Worm (Caenorhabditis elegans) whole organism, midembryonic: ENCODE measurements around the gene decr-1.1.

ENCODE experiments used
- T22C8.4 ChIP-seq: fragments of 200-800 bp; sonication (Bioruptor generic); IDR thresholded peaks from 2 replicates; pipeline ENCODE4 v1.3.6; 2022; ENCODE audit warnings: missing genetic modification characterization, missing compliant biosample characterization
- cog-1 ChIP-seq: sonication (generic microtip); optimal IDR thresholded peaks from 2 replicates; lab custom pipeline; 2016; ENCODE audit warnings: missing genetic modification characterization, missing compliant biosample characterization
- flt-1 ChIP-seq: fragments of 200-800 bp; sonication (Bioruptor generic); IDR thresholded peaks from 2 replicates; pipeline ENCODE4 v1.3.6; 2022; ENCODE audit warnings: missing genetic modification characterization, missing compliant biosample characterization
- klf-2 ChIP-seq: fragments of 200-800 bp; sonication (Bioruptor generic); conservative IDR thresholded peaks from 2 replicates; pipeline ENCODE4 v1.3.6; 2022; ENCODE audit warnings: missing genetic modification reagents, missing genetic modification characterization, missing compliant biosample characterization
- med-1 ChIP-seq: sonication (generic microtip); optimal IDR thresholded peaks from 2 replicates; lab custom pipeline; 2017; ENCODE audit warnings: missing genetic modification characterization, mild to moderate bottlenecking, missing compliant biosample characterization, antibody characterized with exemption, missing genetic modification reagents; ENCODE audit not compliant: insufficient read depth
- ref-1 ChIP-seq: fragments of 200-800 bp; sonication (Bioruptor generic); conservative IDR thresholded peaks from 2 replicates; pipeline ENCODE4 v1.3.6; 2022; ENCODE audit warnings: missing genetic modification reagents, missing genetic modification characterization, missing compliant biosample characterization
- tab-1 ChIP-seq: fragments of 200-800 bp; sonication (Bioruptor generic); IDR thresholded peaks from 2 replicates; pipeline ENCODE4 v1.3.6; 2022; ENCODE audit warnings: missing genetic modification characterization, missing compliant biosample characterization
- ztf-23 ChIP-seq: fragments of 200-800 bp; sonication (Bioruptor generic); IDR thresholded peaks from 2 replicates; pipeline ENCODE4 v1.3.6; 2022; ENCODE audit warnings: missing genetic modification reagents, missing genetic modification characterization, missing compliant biosample characterization
- ztf-29 ChIP-seq: fragments of 200-800 bp; sonication (Bioruptor generic); IDR thresholded peaks from 2 replicates; pipeline ENCODE4 v1.3.6; 2022; ENCODE audit warnings: missing genetic modification reagents, missing genetic modification characterization, missing compliant biosample characterization

Gene decr-1.1

DNA sequence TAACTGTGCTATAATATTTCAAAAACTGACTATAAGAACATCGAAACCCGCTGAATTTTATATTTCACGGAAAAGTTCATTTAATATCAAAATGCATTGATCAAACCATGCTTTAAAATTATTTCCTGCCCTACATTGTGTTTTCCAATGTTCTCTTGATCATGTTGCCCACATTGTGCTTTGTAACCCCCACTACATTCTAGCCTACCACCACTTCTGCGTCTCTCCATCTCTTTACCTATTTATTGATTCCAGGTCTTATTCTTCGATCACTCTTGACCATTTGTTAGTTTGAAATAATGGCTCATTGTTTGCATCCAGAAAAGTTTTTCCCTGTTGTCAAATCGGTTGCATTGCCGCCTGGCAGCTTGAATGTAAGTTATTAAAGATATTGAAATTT lies at the start of gene decr-1.1:
Gene decr-1.1, plus strand, starts transcription at position 210 of the 400 bp plus-strand sequence.
- TF ChIP-seq flt-1 (GFP tag; lab: Robert Waterston, UW) = no peak
- no peak for TF ChIP-seq ref-1 (GFP tag; lab: Robert Waterston, UW)
- TF ChIP-seq tab-1 (GFP tag; lab: Robert Waterston, UW) = no peak
- TF ChIP-seq klf-2 (GFP tag; lab: Robert Waterston, UW) = no peak
- TF ChIP-seq T22C8.4 = no peak
- no peak for TF ChIP-seq ztf-29
- no peak for TF ChIP-seq ztf-23 (GFP tag; lab: Robert Waterston, UW)
- no peak for TF ChIP-seq cog-1 (tag; lab: Kevin White, UChicago)
- no peak for TF ChIP-seq med-1

DNA sequence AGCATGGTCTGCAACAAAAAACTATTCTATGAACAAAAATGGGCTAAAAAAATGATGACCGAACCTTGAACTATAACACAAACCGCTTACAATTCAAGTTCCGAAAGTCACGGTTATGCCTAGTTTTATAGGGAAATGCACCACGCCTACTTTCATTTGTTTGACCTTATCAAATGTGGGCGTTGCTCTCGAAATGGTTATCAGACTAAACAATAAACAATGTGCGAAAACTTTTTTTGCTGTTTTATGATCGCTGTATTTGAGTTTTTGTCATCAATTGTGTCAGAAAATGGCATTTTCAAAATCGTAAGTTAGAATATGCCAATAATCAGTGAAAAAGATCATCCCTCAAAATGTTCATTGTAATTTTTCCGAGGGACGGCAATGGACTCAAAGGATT lies 46.1 kb upstream of the decr-1.1 start, which contains the start of gene F35E12.6:
Gene F35E12.6, minus strand, starts transcription at position 101 of the 400 bp plus-strand sequence.
- no peak for TF ChIP-seq cog-1 (tag; lab: Kevin White, UChicago)
- TF ChIP-seq ztf-23 (GFP tag; lab: Robert Waterston, UW) = no peak
- TF ChIP-seq med-1 = no peak
- no peak for TF ChIP-seq klf-2 (GFP tag; lab: Robert Waterston, UW)
- TF ChIP-seq ref-1 (GFP tag; lab: Robert Waterston, UW) = no peak

DNA sequence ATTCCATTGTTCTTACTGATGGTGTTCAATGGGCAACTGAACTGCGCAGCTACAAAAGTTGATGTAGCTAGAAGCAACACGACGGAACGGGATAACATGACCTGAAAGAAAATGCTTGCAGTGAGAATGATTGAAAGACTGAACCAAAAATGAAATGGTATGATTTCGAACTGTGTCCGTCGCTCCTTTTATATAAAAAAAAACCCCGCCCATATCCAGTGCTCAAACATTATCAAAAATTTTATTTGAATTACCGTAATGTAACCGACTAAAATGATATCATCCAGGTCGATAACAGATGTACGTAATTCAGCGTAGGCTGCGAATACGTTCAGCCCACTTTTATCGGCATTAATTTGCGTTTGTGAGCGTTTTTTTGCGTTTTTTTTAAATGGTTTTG lies 43.8 kb upstream of the decr-1.1 start, which contains the start of gene irg-5:
Gene irg-5, minus strand, starts transcription at position 101 of the 400 bp plus-strand sequence.
- no peak for TF ChIP-seq ref-1 (GFP tag; lab: Robert Waterston, UW)
- no peak for TF ChIP-seq klf-2 (GFP tag; lab: Robert Waterston, UW)
- TF ChIP-seq med-1 = no peak
- no peak for TF ChIP-seq tab-1 (GFP tag; lab: Robert Waterston, UW)
- no peak for TF ChIP-seq cog-1 (tag; lab: Kevin White, UChicago)
- no peak for TF ChIP-seq T22C8.4
- no peak for TF ChIP-seq flt-1 (GFP tag; lab: Robert Waterston, UW)
- no peak for TF ChIP-seq ztf-29
- no peak for TF ChIP-seq ztf-23 (GFP tag; lab: Robert Waterston, UW)

DNA sequence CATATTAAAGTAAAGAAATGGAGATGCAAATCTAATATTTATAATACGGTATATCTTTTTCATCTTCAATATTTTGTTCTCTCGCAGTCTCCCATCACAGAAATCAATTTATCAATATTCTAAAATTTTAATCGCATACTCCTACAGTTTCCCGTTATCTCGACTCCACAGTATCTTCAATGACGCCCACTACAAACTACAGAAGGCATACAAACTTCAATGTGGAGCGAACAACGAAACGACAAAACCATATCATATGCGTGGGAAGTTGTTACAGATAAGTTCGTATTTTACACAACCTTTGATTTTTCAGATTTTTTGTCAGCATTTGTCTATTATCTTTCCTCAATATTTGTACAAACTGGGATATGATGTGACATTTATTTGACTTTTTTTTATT lies 42.3 kb upstream of the decr-1.1 start:
- no peak for TF ChIP-seq flt-1 (GFP tag; lab: Robert Waterston, UW)
- no peak for TF ChIP-seq ref-1 (GFP tag; lab: Robert Waterston, UW)
- TF ChIP-seq klf-2 (GFP tag; lab: Robert Waterston, UW) = no peak

DNA sequence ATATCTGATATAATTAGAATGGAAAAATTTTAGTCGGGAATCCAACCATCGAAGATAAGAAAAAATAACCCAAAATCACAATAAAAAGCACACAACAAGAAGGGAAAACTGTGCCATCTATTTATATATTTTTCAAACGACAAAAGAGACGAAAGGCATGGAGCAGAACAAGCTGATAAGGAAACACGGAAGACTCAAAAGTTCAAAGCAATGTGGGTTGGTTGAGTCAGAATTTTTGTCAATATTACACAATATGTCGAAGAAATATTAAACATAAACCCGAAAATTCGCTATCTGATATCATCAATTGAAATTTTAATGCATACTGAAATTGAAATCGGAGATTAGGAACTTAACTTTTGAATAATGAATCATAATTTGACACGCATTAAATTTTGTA lies 37.3 kb upstream of the decr-1.1 start, which contains the start of gene F35E12.9:
Gene F35E12.9, minus strand, starts transcription at position 227 of the 400 bp plus-strand sequence.
- no peak for TF ChIP-seq klf-2 (GFP tag; lab: Robert Waterston, UW)
- TF ChIP-seq cog-1 (tag; lab: Kevin White, UChicago) = no peak
- no peak for TF ChIP-seq ref-1 (GFP tag; lab: Robert Waterston, UW)
- no peak for TF ChIP-seq ztf-29
- TF ChIP-seq T22C8.4 = no peak
- TF ChIP-seq flt-1 (GFP tag; lab: Robert Waterston, UW) = no peak
- no peak for TF ChIP-seq ztf-23 (GFP tag; lab: Robert Waterston, UW)
- no peak for TF ChIP-seq tab-1 (GFP tag; lab: Robert Waterston, UW)
- TF ChIP-seq med-1 = no peak

DNA sequence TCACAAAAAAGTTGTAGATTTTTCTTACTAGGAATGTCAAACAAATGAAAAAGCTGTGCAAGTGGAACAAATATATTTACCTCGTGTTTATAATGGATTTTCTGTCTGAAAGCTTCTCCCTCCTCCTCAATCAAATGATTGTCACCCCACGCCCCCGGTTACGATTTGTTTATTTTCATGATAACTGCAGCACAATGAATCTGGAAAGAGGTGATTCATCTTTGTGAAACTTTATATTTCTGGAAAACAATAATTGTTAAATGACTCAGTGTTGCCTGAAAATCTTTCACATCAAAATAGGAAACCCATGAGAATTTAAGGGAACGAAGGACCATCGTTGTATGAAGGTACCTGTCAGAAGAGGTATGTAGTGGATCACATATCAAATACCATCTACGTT lies 33.5 kb upstream of the decr-1.1 start, which contains the start of gene F35E12.10:
Gene F35E12.10, minus strand, starts transcription at position 101 of the 400 bp plus-strand sequence.
- no peak for TF ChIP-seq med-1
- no peak for TF ChIP-seq ztf-29
- TF ChIP-seq ztf-23 (GFP tag; lab: Robert Waterston, UW) = no peak
- no peak for TF ChIP-seq ref-1 (GFP tag; lab: Robert Waterston, UW)
- no peak for TF ChIP-seq flt-1 (GFP tag; lab: Robert Waterston, UW)
- TF ChIP-seq tab-1 (GFP tag; lab: Robert Waterston, UW) = no peak
- no peak for TF ChIP-seq cog-1 (tag; lab: Kevin White, UChicago)
- no peak for TF ChIP-seq T22C8.4
- TF ChIP-seq klf-2 (GFP tag; lab: Robert Waterston, UW) = no peak

DNA sequence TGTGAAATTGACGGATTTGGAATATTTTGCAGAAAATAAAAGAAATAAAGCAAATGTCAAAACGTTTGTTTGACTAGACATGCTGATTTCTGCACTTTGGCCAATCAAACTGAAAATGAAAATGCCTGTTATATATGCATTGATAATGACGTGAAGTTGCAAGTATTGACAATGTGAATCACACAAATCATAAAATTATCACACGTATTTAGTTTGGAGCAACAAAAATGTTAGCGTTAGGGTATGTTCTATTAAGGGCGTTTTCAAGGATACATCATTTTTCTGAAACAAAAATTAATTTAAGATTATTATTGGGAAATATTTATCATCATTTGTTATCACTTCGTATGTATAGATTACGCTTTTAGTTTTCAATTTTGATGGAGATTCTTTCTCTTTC lies 30.4 kb upstream of the decr-1.1 start, which contains the start of gene cld-9:
Gene cld-9, minus strand, starts transcription at position 81 of the 400 bp plus-strand sequence.
- no peak for TF ChIP-seq ztf-29
- TF ChIP-seq ref-1 (GFP tag; lab: Robert Waterston, UW) = no peak
- TF ChIP-seq tab-1 (GFP tag; lab: Robert Waterston, UW) = no peak
- no peak for TF ChIP-seq cog-1 (tag; lab: Kevin White, UChicago)
- TF ChIP-seq klf-2 (GFP tag; lab: Robert Waterston, UW) = no peak
- TF ChIP-seq T22C8.4 = no peak
- no peak for TF ChIP-seq ztf-23 (GFP tag; lab: Robert Waterston, UW)
- no peak for TF ChIP-seq med-1

DNA sequence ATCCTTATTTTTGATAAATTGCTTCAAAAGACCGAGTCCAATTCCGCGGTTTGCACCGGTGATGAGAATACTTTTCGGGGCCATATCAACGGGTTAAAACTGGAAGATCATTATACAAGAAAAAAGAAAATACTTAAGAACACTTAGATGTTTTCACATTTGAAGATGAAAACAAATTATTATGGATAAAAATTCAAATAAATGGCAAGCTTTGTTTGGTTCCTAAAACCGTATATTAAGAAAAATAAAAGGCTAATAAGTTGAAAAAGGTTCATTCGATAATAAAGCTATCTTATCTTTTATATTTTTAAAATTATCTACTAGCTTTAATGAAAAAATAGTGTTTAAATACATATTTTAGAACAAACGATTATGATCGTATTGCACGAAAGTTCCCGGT lies 28.7 kb upstream of the decr-1.1 start, which contains the start of gene F20G2.1:
Gene F20G2.1, minus strand, starts transcription at position 101 of the 400 bp plus-strand sequence.
- TF ChIP-seq tab-1 (GFP tag; lab: Robert Waterston, UW) (no peak), klf-2 (GFP tag; lab: Robert Waterston, UW) (no peak), cog-1 (tag; lab: Kevin White, UChicago) (no peak), ztf-29 (no peak), med-1 (no peak), ref-1 (GFP tag; lab: Robert Waterston, UW) (no peak), ztf-23 (GFP tag; lab: Robert Waterston, UW) (no peak)

DNA sequence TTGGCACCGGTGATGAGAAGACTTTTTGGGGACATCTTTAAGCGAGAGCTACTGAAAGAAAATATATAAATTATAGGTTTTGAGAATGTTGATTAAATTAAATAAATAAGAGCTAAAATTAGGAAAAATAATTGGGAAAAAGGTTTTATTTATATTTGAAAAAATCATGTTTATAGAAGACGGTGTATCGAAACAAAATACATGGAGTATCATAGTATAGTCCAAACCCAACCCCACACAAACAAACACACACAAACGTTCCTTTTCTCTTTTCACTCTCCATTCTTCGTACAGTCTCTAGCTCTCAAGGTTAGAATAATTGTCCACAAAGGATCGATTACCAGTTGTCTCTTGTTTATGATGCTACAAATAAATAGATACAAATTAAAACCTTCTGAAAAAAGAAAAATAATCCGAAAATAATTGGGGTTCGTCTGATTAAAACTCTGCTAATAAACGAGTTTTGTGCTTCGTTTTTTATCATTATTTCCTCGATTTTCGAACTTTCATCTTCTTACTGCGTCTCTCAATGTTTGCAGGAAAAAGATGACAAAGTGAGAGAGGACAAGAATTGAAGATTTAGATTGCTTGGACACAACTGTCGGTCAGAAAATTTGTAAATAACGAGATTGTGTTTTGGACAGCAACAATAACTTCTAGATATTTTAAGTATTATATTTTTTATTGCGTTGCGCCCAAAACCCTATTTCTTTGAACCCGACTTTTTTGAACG lies 25.7 kb upstream of the decr-1.1 start, which contains the start of gene F20G2.2:
Gene F20G2.2, minus strand, starts transcription at position 51 of the 733 bp plus-strand sequence.
- TF ChIP-seq cog-1 (tag; lab: Kevin White, UChicago) (no peak), ztf-23 (GFP tag; lab: Robert Waterston, UW) (no peak), T22C8.4 (no peak), klf-2 (GFP tag; lab: Robert Waterston, UW) (no peak), ztf-29 (no peak), med-1 (no peak), tab-1 (GFP tag; lab: Robert Waterston, UW) (no peak)
